Worm (Caenorhabditis elegans) whole organism, L1 larva: Measurements from ENCODE around the gene F39H12.1.

ENCODE experiments used
- C16A3.4 ChIP-seq: fragments of 150-350 bp; optimal IDR thresholded peaks from 2 replicates; lab custom pipeline; 2014; ENCODE audit warnings: missing biosample characterization, missing genetic modification characterization
- aha-1 ChIP-seq: fragments of 150-350 bp; optimal IDR thresholded peaks from 2 replicates; lab custom pipeline; 2014; ENCODE audit warnings: missing biosample characterization, missing genetic modification characterization
- ceh-63 ChIP-seq: fragments of 200-800 bp; sonication (Bioruptor generic); optimal IDR thresholded peaks from 2 replicates; lab custom pipeline; 2018; ENCODE audit warnings: mild to moderate bottlenecking, missing genetic modification characterization, missing compliant biosample characterization
- ceh-8 ChIP-seq: fragments of 200-800 bp; sonication (Bioruptor generic); optimal IDR thresholded peaks from 2 replicates; lab custom pipeline; 2018; ENCODE audit warnings: mild to moderate bottlenecking, missing genetic modification characterization, moderate library complexity, missing compliant biosample characterization
- ceh-82 ChIP-seq, 3 experiments: fragments of 150-350 bp in 1 of 3; sonication (generic microtip) in 2 of 3; optimal IDR thresholded peaks; 2 replicates each; lab custom pipeline; 2014 to 2017; ENCODE audit warnings: missing biosample characterization in 3 of 3, missing genetic modification characterization in 3 of 3
- ceh-88 ChIP-seq: fragments of 200-800 bp; sonication (Bioruptor generic); IDR thresholded peaks from 2 replicates; pipeline ENCODE4 v1.3.6; 2022; ENCODE audit warnings: missing genetic modification characterization, missing compliant biosample characterization
- ces-1 ChIP-seq: fragments of 150-350 bp; optimal IDR thresholded peaks from 2 replicates; lab custom pipeline; 2014; ENCODE audit warnings: missing biosample characterization, missing genetic modification reagents, missing genetic modification characterization
- efl-1 ChIP-seq, 4 experiments: fragments of 150-350 bp; optimal IDR thresholded peaks in 3 of 4; peaks in 1 of 4; 1 replicate in 1 of 4; 2 replicates in 3 of 4; lab custom pipeline; 2014; ENCODE audit warnings: missing biosample characterization in 2 of 4, missing genetic modification characterization in 2 of 4, missing genetic modification reagents in 2 of 4
- efl-3 ChIP-seq: fragments of 200-800 bp; sonication (Bioruptor generic); optimal IDR thresholded peaks from 2 replicates; lab custom pipeline; 2018; ENCODE audit warnings: mild to moderate bottlenecking, missing genetic modification characterization, missing compliant biosample characterization
- elt-2 ChIP-seq: sonication (generic microtip); optimal IDR thresholded peaks from 2 replicates; lab custom pipeline; 2016; ENCODE audit warnings: missing genetic modification characterization, mild to moderate bottlenecking, inconsistent platforms, missing compliant biosample characterization, missing genetic modification reagents
- elt-3 ChIP-seq, 6 experiments: fragments of 150-350 bp in 1 of 6; sonication (generic microtip); optimal IDR thresholded peaks; 2 replicates each; lab custom pipeline; 2017 to 2018; ENCODE audit warnings: missing biosample characterization in 6 of 6, missing genetic modification characterization in 6 of 6, inconsistent platforms in 1 of 6
- fos-1 ChIP-seq: fragments of 150-350 bp; optimal IDR thresholded peaks from 2 replicates; lab custom pipeline; 2014; ENCODE audit warnings: missing biosample characterization, missing genetic modification characterization
- grh-1 ChIP-seq: fragments of 200-800 bp; sonication (Bioruptor generic); IDR thresholded peaks from 2 replicates; pipeline ENCODE4 v1.3.6; 2022; ENCODE audit warnings: missing genetic modification reagents, missing genetic modification characterization, missing compliant biosample characterization
- hlh-17 ChIP-seq: fragments of 200-800 bp; sonication (Bioruptor generic); optimal IDR thresholded peaks from 2 replicates; lab custom pipeline; 2018; ENCODE audit warnings: missing genetic modification characterization, mild to moderate bottlenecking, missing compliant biosample characterization, moderate library complexity, borderline replicate concordance
- hpl-2 ChIP-seq: fragments of 150-350 bp; optimal IDR thresholded peaks from 2 replicates; lab custom pipeline; 2014; ENCODE audit warnings: missing biosample characterization, missing genetic modification reagents, missing genetic modification characterization
- irx-1 ChIP-seq: sonication (generic microtip); optimal IDR thresholded peaks from 2 replicates; lab custom pipeline; 2016; ENCODE audit warnings: missing genetic modification characterization, missing compliant biosample characterization
- lin-14 ChIP-seq: fragments of 200-800 bp; sonication (Bioruptor generic); optimal IDR thresholded peaks from 2 replicates; lab custom pipeline; 2018; ENCODE audit warnings: mild to moderate bottlenecking, missing genetic modification characterization, moderate library complexity, missing compliant biosample characterization
- lin-35 ChIP-seq, 2 experiments: fragments of 150-350 bp; optimal IDR thresholded peaks; 2 replicates each; lab custom pipeline; 2014; ENCODE audit warnings: missing biosample characterization in 2 of 2, missing genetic modification characterization in 2 of 2, missing genetic modification reagents in 2 of 2
- lir-3 ChIP-seq: sonication (generic microtip); optimal IDR thresholded peaks from 2 replicates; lab custom pipeline; 2016; ENCODE audit warnings: mild to moderate bottlenecking, missing genetic modification characterization, moderate library complexity, missing compliant biosample characterization; ENCODE audit not compliant: poor library complexity
- mdl-1 ChIP-seq, 2 experiments: fragments of 150-350 bp; optimal IDR thresholded peaks; 2 replicates each; lab custom pipeline; 2014 to 2017; ENCODE audit warnings: missing biosample characterization in 2 of 2, missing genetic modification characterization in 2 of 2, inconsistent platforms in 1 of 2
- mef-2 ChIP-seq: fragments of 150-350 bp; optimal IDR thresholded peaks from 2 replicates; lab custom pipeline; 2014; ENCODE audit warnings: missing biosample characterization, missing genetic modification characterization
- nhr-12 ChIP-seq: sonication (generic microtip); optimal IDR thresholded peaks from 2 replicates; lab custom pipeline; 2017; ENCODE audit warnings: missing biosample characterization, missing genetic modification characterization
- nhr-20 ChIP-seq: sonication (generic microtip); optimal IDR thresholded peaks from 2 replicates; lab custom pipeline; 2016; ENCODE audit warnings: mild to moderate bottlenecking, missing genetic modification characterization, missing compliant biosample characterization
- nhr-76 ChIP-seq: sonication (generic microtip); optimal IDR thresholded peaks from 2 replicates; lab custom pipeline; 2017; ENCODE audit warnings: missing biosample characterization, missing genetic modification characterization
- nhr-77 ChIP-seq: fragments of 150-350 bp; optimal IDR thresholded peaks from 2 replicates; lab custom pipeline; 2014; ENCODE audit warnings: missing biosample characterization, missing genetic modification characterization
- nhr-84 ChIP-seq: sonication (generic microtip); optimal IDR thresholded peaks from 2 replicates; lab custom pipeline; 2017; ENCODE audit warnings: missing biosample characterization, missing genetic modification characterization
- nhr-85 ChIP-seq: sonication (generic microtip); peaks from one replicate; lab custom pipeline; 2016; ENCODE audit warnings: missing genetic modification characterization, inconsistent platforms, missing compliant biosample characterization
- pag-3 ChIP-seq: sonication (generic microtip); optimal IDR thresholded peaks from 2 replicates; lab custom pipeline; 2017; ENCODE audit warnings: missing genetic modification characterization, mild to moderate bottlenecking, missing compliant biosample characterization, antibody characterized with exemption, borderline replicate concordance; ENCODE audit not compliant: insufficient read depth
- pax-3 ChIP-seq: fragments of 200-800 bp; sonication (Bioruptor generic); optimal IDR thresholded peaks from 2 replicates; lab custom pipeline; 2018; ENCODE audit warnings: mild to moderate bottlenecking, missing genetic modification characterization, moderate library complexity, missing compliant biosample characterization
- pqm-1 ChIP-seq: sonication (generic microtip); optimal IDR thresholded peaks from 3 replicates; lab custom pipeline; 2017; ENCODE audit warnings: missing biosample characterization, missing genetic modification characterization
- rnt-1 ChIP-seq: sonication (generic microtip); optimal IDR thresholded peaks from 2 replicates; lab custom pipeline; 2016; ENCODE audit warnings: mild to moderate bottlenecking, missing genetic modification characterization, moderate library complexity, missing compliant biosample characterization
- skn-1 ChIP-seq: fragments of 150-350 bp; optimal IDR thresholded peaks from 2 replicates; lab custom pipeline; 2014; ENCODE audit warnings: missing biosample characterization, missing genetic modification characterization
- snpc-4 ChIP-seq: fragments of 150-350 bp; optimal IDR thresholded peaks from 2 replicates; lab custom pipeline; 2014; ENCODE audit warnings: missing biosample characterization, missing genetic modification characterization
- sox-4 ChIP-seq: sonication (generic microtip); optimal IDR thresholded peaks from 2 replicates; lab custom pipeline; 2016; ENCODE audit warnings: missing genetic modification characterization, missing compliant biosample characterization
- sup-37 ChIP-seq: fragments of 200-800 bp; sonication (Bioruptor generic); optimal IDR thresholded peaks from 2 replicates; lab custom pipeline; 2018; ENCODE audit warnings: mild to moderate bottlenecking, missing genetic modification characterization, missing compliant biosample characterization
- unc-30 ChIP-seq: sonication (generic microtip); optimal IDR thresholded peaks from 2 replicates; lab custom pipeline; 2017; ENCODE audit warnings: missing biosample characterization, missing genetic modification characterization
- unc-62 ChIP-seq: fragments of 150-350 bp; optimal IDR thresholded peaks from 2 replicates; lab custom pipeline; 2014; ENCODE audit warnings: missing biosample characterization, missing genetic modification reagents, missing genetic modification characterization
- unc-86 ChIP-seq: sonication (generic microtip); optimal IDR thresholded peaks from 2 replicates; lab custom pipeline; 2016; ENCODE audit warnings: missing genetic modification characterization, missing compliant biosample characterization
- vab-15 ChIP-seq: sonication (generic microtip); optimal IDR thresholded peaks from 2 replicates; lab custom pipeline; 2017; ENCODE audit warnings: missing genotype, mild to moderate bottlenecking, missing genetic modification characterization, missing compliant biosample characterization
- xbp-1 ChIP-seq: sonication (generic microtip); optimal IDR thresholded peaks from 2 replicates; lab custom pipeline; 2016; ENCODE audit warnings: missing genetic modification characterization, missing compliant biosample characterization
- ztf-11 ChIP-seq, 2 experiments: sonication (generic microtip); optimal IDR thresholded peaks; 2 replicates each; lab custom pipeline; 2016 to 2017; ENCODE audit warnings: missing genetic modification characterization in 2 of 2, missing biosample characterization in 1 of 2, missing compliant biosample characterization in 1 of 2
- ztf-4 ChIP-seq: fragments of 150-350 bp; optimal IDR thresholded peaks from 2 replicates; lab custom pipeline; 2014; ENCODE audit warnings: missing biosample characterization, missing genetic modification characterization

The F39H12.1 gene

DNA sequence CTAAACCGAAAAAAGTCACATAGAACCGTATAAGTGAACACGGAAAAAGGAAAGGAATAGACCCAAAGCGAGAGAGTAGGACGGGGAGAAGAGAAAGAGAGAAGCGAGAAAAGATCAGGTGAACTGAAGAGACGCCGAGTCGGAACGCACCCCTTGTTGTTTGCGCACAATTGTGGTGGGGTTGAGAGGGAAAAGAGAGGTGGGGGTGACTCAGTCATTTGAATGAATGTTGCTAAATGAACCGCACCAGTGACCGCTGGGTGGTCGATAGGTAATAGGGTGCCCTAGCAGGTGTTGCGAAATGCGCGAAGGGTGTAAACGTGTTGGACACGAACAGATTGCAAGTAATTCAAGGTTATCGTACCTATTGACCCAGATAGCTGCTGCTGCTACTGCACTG is 36.4 kb downstream of the F39H12.1 start, which contains the start of gene lgl-1 (continued):
- TF ChIP-seq ztf-11 (tag; optimal IDR thresholded peaks at IDR 0.05; lab: Kevin White, UChicago) (no peak), mdl-1 (tag; optimal IDR thresholded peaks at IDR 0.05; lab: Kevin White, UChicago) (no peak), nhr-77 (no peak), sup-37 (no peak), mef-2 (tag; lab: Kevin White, UChicago) (no peak), ztf-4 (no peak), ceh-88 (GFP tag; lab: Robert Waterston, UW) (no peak), nhr-20 (tag; lab: Kevin White, UChicago) (peak; percentile 6), unc-62 (GFP tag; lab: Kevin White, UChicago) (no peak), nhr-76 (no peak), vab-15 (no peak), elt-3 (tag; optimal IDR thresholded peaks at IDR 0.05; lab: Kevin White, UChicago) (no peak), lin-14 (GFP tag; lab: Kevin White, UChicago) (peak; percentile 86), lin-35 (GFP tag; optimal IDR thresholded peaks at IDR 0.05; lab: Kevin White, UChicago) (peak; percentile 16 to 32), hpl-2 (GFP tag; lab: Kevin White, UChicago) (no peak), nhr-12 (no peak), sox-4 (tag; lab: Kevin White, UChicago) (no peak), ceh-82 (tag; optimal IDR thresholded peaks at IDR 0.05; lab: Kevin White, UChicago) (peak in 2 of 3 experiments; percentile 19 to 54), ceh-8 (GFP tag; lab: Kevin White, UChicago) (no peak), skn-1 (tag; lab: Kevin White, UChicago) (no peak), rnt-1 (peak; percentile 5), C16A3.4 (tag; lab: Kevin White, UChicago) (no peak), irx-1 (no peak), unc-30 (tag; lab: Kevin White, UChicago) (no peak), pax-3 (tag; lab: Kevin White, UChicago) (no peak), aha-1 (tag; lab: Kevin White, UChicago) (no peak), efl-1 (optimal IDR thresholded peaks at IDR 0.05; lab: Kevin White, UChicago) (peak; percentile 16 to 45), efl-1 (GFP tag; optimal IDR thresholded peaks at IDR 0.05 in 1 of 2; lab: Kevin White, UChicago) (no peak), ces-1 (GFP tag; lab: Kevin White, UChicago) (no peak), elt-2 (tag; lab: Kevin White, UChicago) (no peak), pqm-1 (tag; lab: Kevin White, UChicago) (no peak), hlh-17 (GFP tag; lab: Kevin White, UChicago) (no peak), grh-1 (GFP tag; lab: Robert Waterston, UW) (no peak), nhr-84 (no peak), xbp-1 (tag; lab: Kevin White, UChicago) (no peak), snpc-4 (tag; lab: Kevin White, UChicago) (no peak), efl-3 (GFP tag; lab: Kevin White, UChicago) (no peak), fos-1 (peak; percentile 22), ceh-63 (GFP tag; lab: Kevin White, UChicago) (no peak), unc-86 (tag; lab: Kevin White, UChicago) (no peak), nhr-85 (tag; lab: Kevin White, UChicago) (peak; percentile 75), pag-3 (no peak), lir-3 (tag; lab: Kevin White, UChicago) (no peak)
- TF ChIP-seq, all 84 proteins: peak for 19
